Fruit fly (Drosophila melanogaster) whole organism, embryonic: ENCODE measurements around the gene CG1273.

Experiments
- Atf6 ChIP-seq: fragments of 200-800 bp; sonication (Bioruptor generic); IDR thresholded peaks from 2 replicates; pipeline ENCODE4 v1.3.6; 2022; ENCODE audit warnings: missing biosample characterization, missing genetic modification characterization
- B-H2 ChIP-seq: fragments of 200-800 bp; sonication (Bioruptor generic); optimal IDR thresholded peaks from 2 replicates; lab custom pipeline; 2018; ENCODE audit warnings: missing biosample characterization, mild to moderate bottlenecking, missing genetic modification characterization
- BEAF-32 ChIP-seq: fragments of 200-800 bp; sonication (Bioruptor generic); optimal IDR thresholded peaks from 3 replicates; lab custom pipeline; 2017; ENCODE audit warnings: missing biosample characterization, missing genetic modification characterization, mild to moderate bottlenecking, moderate library complexity, missing genetic modification reagents
- CG10366 ChIP-seq: fragments of 200-800 bp; sonication (Bioruptor generic); IDR thresholded peaks from 2 replicates; pipeline ENCODE4 v1.3.6; 2022; ENCODE audit warnings: missing biosample characterization, missing genetic modification characterization
- CG10654 ChIP-seq: fragments of 200-800 bp; sonication (Bioruptor generic); optimal IDR thresholded peaks from 2 replicates; lab custom pipeline; 2016; ENCODE audit warnings: missing biosample characterization, missing genetic modification characterization
- CG10959 ChIP-seq: fragments of 200-800 bp; sonication (Bioruptor generic); IDR thresholded peaks from 2 replicates; pipeline ENCODE4 v1.3.6; 2022; ENCODE audit warnings: missing biosample characterization, missing genetic modification characterization
- CG11085 ChIP-seq: fragments of 200-800 bp; sonication (Bioruptor generic); IDR thresholded peaks from 2 replicates; pipeline ENCODE4 v1.3.6; 2022; ENCODE audit warnings: missing biosample characterization, missing genetic modification characterization
- CG12659 ChIP-seq: fragments of 200-800 bp; sonication (Bioruptor generic); optimal IDR thresholded peaks from 3 replicates; lab custom pipeline; 2017; ENCODE audit warnings: mild to moderate bottlenecking, missing biosample characterization, missing genetic modification reagents, missing genetic modification characterization
- CG15269 ChIP-seq: fragments of 200-800 bp; sonication (Bioruptor generic); optimal IDR thresholded peaks from 2 replicates; lab custom pipeline; 2018; ENCODE audit warnings: missing biosample characterization, mild to moderate bottlenecking, missing genetic modification characterization, moderate library complexity
- CG15601 ChIP-seq: fragments of 200-800 bp; sonication (Bioruptor generic); optimal IDR thresholded peaks from 3 replicates; lab custom pipeline; 2019; ENCODE audit warnings: missing biosample characterization, mild to moderate bottlenecking, missing genetic modification characterization, moderate library complexity
- CG17359 ChIP-seq: fragments of 200-800 bp; sonication (Bioruptor generic); optimal IDR thresholded peaks from 3 replicates; lab custom pipeline; 2018; ENCODE audit warnings: missing biosample characterization, mild to moderate bottlenecking, missing genetic modification characterization, moderate library complexity
- CG2889 ChIP-seq: fragments of 200-800 bp; sonication (Bioruptor generic); IDR thresholded peaks from 3 replicates; pipeline ENCODE4 v1.3.6; 2022; ENCODE audit warnings: missing biosample characterization, missing genetic modification characterization
- CG30431 ChIP-seq: fragments of 200-800 bp; sonication (Bioruptor generic); optimal IDR thresholded peaks from 2 replicates; lab custom pipeline; 2017; ENCODE audit warnings: missing biosample characterization, missing genetic modification characterization
- CG32532 ChIP-seq: fragments of 200-800 bp; sonication (Bioruptor generic); IDR thresholded peaks from 2 replicates; pipeline ENCODE4 v1.3.6; 2022; ENCODE audit warnings: missing biosample characterization, missing genetic modification characterization
- CG6689 ChIP-seq: fragments of 200-800 bp; sonication (Bioruptor generic); IDR thresholded peaks from 2 replicates; pipeline ENCODE4 v1.3.6; 2022; ENCODE audit warnings: missing biosample characterization, missing genetic modification characterization
- CG7357 ChIP-seq: fragments of 200-800 bp; sonication (Bioruptor generic); IDR thresholded peaks from 3 replicates; pipeline ENCODE4 v1.3.6; 2022; ENCODE audit warnings: missing biosample characterization, missing genetic modification characterization
- CG7745 ChIP-seq: fragments of 200-800 bp; sonication (Bioruptor generic); optimal IDR thresholded peaks from 2 replicates; lab custom pipeline; 2018; ENCODE audit warnings: missing biosample characterization, mild to moderate bottlenecking, missing genetic modification characterization, moderate library complexity
- CG8290 ChIP-seq, 3 experiments: fragments of 200-800 bp; sonication (Bioruptor generic); optimal IDR thresholded peaks; 2 replicates each; lab custom pipeline; 2016 to 2019; ENCODE audit warnings: missing biosample characterization in 3 of 3, missing genetic modification characterization in 3 of 3, mild to moderate bottlenecking in 2 of 3, moderate library complexity in 1 of 3
- CG9817 ChIP-seq: fragments of 200-800 bp; sonication (Bioruptor generic); optimal IDR thresholded peaks from 2 replicates; lab custom pipeline; 2018; ENCODE audit warnings: missing biosample characterization, mild to moderate bottlenecking, missing genetic modification characterization, moderate library complexity
- Camta ChIP-seq: fragments of 200-800 bp; sonication (Bioruptor generic); optimal IDR thresholded peaks from 2 replicates; lab custom pipeline; 2016; ENCODE audit warnings: missing biosample characterization, missing genetic modification characterization
- Dad ChIP-seq: fragments of 200-800 bp; sonication (Bioruptor generic); optimal IDR thresholded peaks from 3 replicates; lab custom pipeline; 2016; ENCODE audit warnings: missing biosample characterization, missing genetic modification characterization
- Ets65A ChIP-seq: fragments of 200-800 bp; sonication (Bioruptor generic); peaks from one replicate; lab custom pipeline; 2016; ENCODE audit warnings: missing biosample characterization, missing genetic modification characterization
- Hey ChIP-seq: fragments of 200-800 bp; sonication (Bioruptor generic); optimal IDR thresholded peaks from 3 replicates; lab custom pipeline; 2018; ENCODE audit warnings: missing biosample characterization, mild to moderate bottlenecking, missing genetic modification characterization
- HmgD ChIP-seq: fragments of 200-800 bp; sonication (Bioruptor generic); optimal IDR thresholded peaks from 3 replicates; lab custom pipeline; 2016; ENCODE audit warnings: missing biosample characterization, missing genetic modification characterization
- NC2β ChIP-seq: fragments of 200-800 bp; sonication (Bioruptor generic); optimal IDR thresholded peaks from 2 replicates; lab custom pipeline; 2016; ENCODE audit warnings: missing biosample characterization, missing genetic modification characterization
- NFAT ChIP-seq: fragments of 200-800 bp; sonication (Bioruptor generic); IDR thresholded peaks from 2 replicates; pipeline ENCODE4 v1.3.6; 2022; ENCODE audit warnings: missing biosample characterization, missing genetic modification characterization
- Pdp1 ChIP-seq, 2 experiments: fragments of 200-800 bp; sonication (Bioruptor generic); optimal IDR thresholded peaks; 3 replicates each; lab custom pipeline; 2016; ENCODE audit warnings: missing biosample characterization in 2 of 2, missing genetic modification characterization in 2 of 2, mild to moderate bottlenecking in 1 of 2, moderate library complexity in 1 of 2
- Six4 ChIP-seq: fragments of 200-800 bp; sonication (Bioruptor generic); optimal IDR thresholded peaks from 2 replicates; lab custom pipeline; 2016; ENCODE audit warnings: missing biosample characterization, missing genetic modification characterization
- Spps ChIP-seq: fragments of 200-800 bp; sonication (Bioruptor generic); optimal IDR thresholded peaks from 2 replicates; lab custom pipeline; 2018; ENCODE audit warnings: missing biosample characterization, mild to moderate bottlenecking, missing genetic modification characterization
- abd-A ChIP-seq: fragments of 200-800 bp; sonication (Bioruptor generic); optimal IDR thresholded peaks from 3 replicates; lab custom pipeline; 2019; ENCODE audit warnings: missing biosample characterization, mild to moderate bottlenecking, missing genetic modification characterization, moderate library complexity
- ac ChIP-seq: fragments of 200-800 bp; sonication (Bioruptor generic); optimal IDR thresholded peaks from 3 replicates; lab custom pipeline; 2017; ENCODE audit warnings: missing biosample characterization, mild to moderate bottlenecking, missing genetic modification characterization
- amos ChIP-seq: fragments of 200-800 bp; sonication (Bioruptor generic); IDR thresholded peaks from 2 replicates; pipeline ENCODE4 v1.3.6; 2022; ENCODE audit warnings: missing biosample characterization, missing genetic modification characterization; ENCODE audit not compliant: partially characterized antibody
- cad ChIP-seq: fragments of >200 bp; optimal IDR thresholded peaks from 2 replicates; lab custom pipeline; 2017; ENCODE audit warnings: missing biosample characterization, missing genetic modification characterization
- cato ChIP-seq: fragments of 200-800 bp; sonication (Bioruptor generic); optimal IDR thresholded peaks from 2 replicates; lab custom pipeline; 2016; ENCODE audit warnings: missing biosample characterization, missing genetic modification characterization, borderline replicate concordance
- chif ChIP-seq, 2 experiments: fragments of 200-800 bp; sonication (Bioruptor generic); optimal IDR thresholded peaks; 3 replicates each; lab custom pipeline; 2016; ENCODE audit warnings: missing biosample characterization in 2 of 2, missing genetic modification characterization in 2 of 2
- chn ChIP-seq: fragments of 200-800 bp; sonication (Bioruptor generic); optimal IDR thresholded peaks from 2 replicates; lab custom pipeline; 2016; ENCODE audit warnings: missing biosample characterization, missing genetic modification characterization
- crc ChIP-seq: fragments of 200-800 bp; sonication (Bioruptor generic); optimal IDR thresholded peaks from 2 replicates; lab custom pipeline; 2016; ENCODE audit warnings: missing biosample characterization, missing genetic modification characterization
- dmrt11E ChIP-seq: fragments of 200-800 bp; sonication (Bioruptor generic); optimal IDR thresholded peaks from 3 replicates; lab custom pipeline; 2018; ENCODE audit warnings: missing biosample characterization, mild to moderate bottlenecking, missing genetic modification characterization, moderate library complexity
- dpn ChIP-seq, 2 experiments: fragments of 200-800 bp; sonication (Bioruptor generic); optimal IDR thresholded peaks; 3 replicates each; lab custom pipeline; 2016; ENCODE audit warnings: missing biosample characterization in 2 of 2, missing genetic modification characterization in 2 of 2
- kah ChIP-seq: fragments of 200-800 bp; sonication (Bioruptor generic); optimal IDR thresholded peaks from 2 replicates; lab custom pipeline; 2018; ENCODE audit warnings: missing biosample characterization, mild to moderate bottlenecking, missing genetic modification characterization
- onecut ChIP-seq: fragments of 200-800 bp; sonication (Bioruptor generic); IDR thresholded peaks from 2 replicates; pipeline ENCODE4 v1.3.6; 2022; ENCODE audit warnings: missing biosample characterization, missing genetic modification characterization
- otp ChIP-seq: fragments of 200-800 bp; sonication (Bioruptor generic); IDR thresholded peaks from 3 replicates; pipeline ENCODE4, ENCODE4 v1.3.6; 2022; ENCODE audit warnings: missing biosample characterization, missing genetic modification characterization
- prd ChIP-seq, 3 experiments: fragments of >200 bp in 2 of 3; fragments of 200-800 bp in 1 of 3; sonication (Bioruptor generic) in 1 of 3; optimal IDR thresholded peaks in 2 of 3; IDR thresholded peaks in 1 of 3; 2 replicates in 2 of 3; 3 replicates in 1 of 3; pipeline versions ENCODE4 v1.3.6 to Lab custom; 2017 to 2022; ENCODE audit warnings: missing biosample characterization in 1 of 3, missing genetic modification characterization in 1 of 3
- pzg ChIP-seq: fragments of 200-800 bp; sonication (Bioruptor generic); optimal IDR thresholded peaks from 3 replicates; lab custom pipeline; 2018; ENCODE audit warnings: missing biosample characterization, mild to moderate bottlenecking, missing genetic modification characterization, moderate library complexity
- sna ChIP-seq: fragments of 200-800 bp; sonication (Bioruptor generic); IDR thresholded peaks from 2 replicates; pipeline ENCODE4 v1.3.6; 2022; ENCODE audit warnings: missing biosample characterization, missing genetic modification characterization; ENCODE audit not compliant: partially characterized antibody
- tin ChIP-seq: fragments of 200-800 bp; sonication (Bioruptor generic); optimal IDR thresholded peaks from 3 replicates; lab custom pipeline; 2016; ENCODE audit warnings: missing biosample characterization, missing genetic modification characterization
- tll ChIP-seq, 2 experiments: fragments of 200-800 bp in 1 of 2; fragments of >200 bp in 1 of 2; sonication (Bioruptor generic) in 1 of 2; optimal IDR thresholded peaks; 2 replicates each; lab custom pipeline; 2017 to 2019; ENCODE audit warnings: missing biosample characterization in 2 of 2, missing genetic modification characterization in 2 of 2, mild to moderate bottlenecking in 1 of 2, moderate library complexity in 1 of 2
- tx ChIP-seq: fragments of 200-800 bp; sonication (Bioruptor generic); optimal IDR thresholded peaks from 2 replicates; lab custom pipeline; 2016; ENCODE audit warnings: missing biosample characterization, missing genetic modification characterization
- zen ChIP-seq: fragments of 200-800 bp; sonication (Bioruptor generic); optimal IDR thresholded peaks from 3 replicates; lab custom pipeline; 2018; ENCODE audit warnings: missing biosample characterization, mild to moderate bottlenecking, missing genetic modification characterization, moderate library complexity

Gene CG1273

dm6 chr3L:4272167-4272773, 8.8 kb downstream of the CG1273 start (continued):
- TF ChIP-seq CG9817 (tag; lab: Kevin White, UChicago) (no peak), Spps (tag; lab: Kevin White, UChicago) (peak; percentile 24), Atf6 (GFP tag; lab: Robert Waterston, UW) (no peak), CG10366 (GFP tag; lab: Robert Waterston, UW) (no peak), crc (no peak), cad (GFP tag; lab: Kevin White, UChicago) (no peak), otp (GFP tag; lab: Robert Waterston, UW) (peak; percentile 59; the same call in 1 of the 3 replicates), BEAF-32 (GFP tag; lab: Kevin White, UChicago) (no peak), CG8290 (GFP tag; optimal IDR thresholded peaks at IDR 0.05; lab: Kevin White, UChicago) (peak; percentile 43), CG8290 (tag; optimal IDR thresholded peaks at IDR 0.05; lab: Kevin White, UChicago) (peak in 1 of 2 experiments; percentile 16), zen (peak; percentile 13), Six4 (GFP tag; lab: Kevin White, UChicago) (no peak), tin (no peak), abd-A (tag; lab: Kevin White, UChicago) (no peak), tx (GFP tag; lab: Kevin White, UChicago) (no peak), CG17359 (tag; lab: Kevin White, UChicago) (peak; percentile 18), ac (GFP tag; lab: Kevin White, UChicago) (peak; percentile 58), amos (GFP tag; lab: Robert Waterston, UW) (no peak), CG30431 (GFP tag; lab: Kevin White, UChicago) (no peak), Pdp1 (GFP tag; optimal IDR thresholded peaks at IDR 0.05; lab: Kevin White, UChicago) (peak in 1 of 2 experiments; percentile 33), Hey (tag; lab: Kevin White, UChicago) (no peak), B-H2 (GFP tag; lab: Kevin White, UChicago) (no peak), chif (GFP tag; optimal IDR thresholded peaks at IDR 0.05; lab: Kevin White, UChicago) (peak in 1 of 2 experiments; percentile 6), CG15601 (peak; percentile 86), CG6689 (GFP tag; lab: Robert Waterston, UW) (0 out of 2 replicates have a peak, but pooled peaks have one; percentile 14), pzg (GFP tag; lab: Kevin White, UChicago) (no peak), CG7357 (GFP tag; lab: Robert Waterston, UW) (no peak), NC2β (GFP tag; lab: Kevin White, UChicago) (peak; percentile 7), chn (GFP tag; lab: Kevin White, UChicago) (no peak), Camta (GFP tag; lab: Kevin White, UChicago) (no peak), Ets65A (GFP tag; lab: Kevin White, UChicago) (no peak), Dad (GFP tag; lab: Kevin White, UChicago) (no peak), tll (GFP tag; optimal IDR thresholded peaks at IDR 0.05; lab: Kevin White, UChicago) (no peak), dmrt11E (tag; lab: Kevin White, UChicago) (peak; percentile 54), dpn (GFP tag; optimal IDR thresholded peaks at IDR 0.05; lab: Kevin White, UChicago) (no peak), HmgD (GFP tag; lab: Kevin White, UChicago) (no peak), kah (no peak), prd (optimal IDR thresholded peaks at IDR 0.05; lab: Kevin White, UChicago) (no peak), prd (GFP tag; IDR thresholded peaks at IDR 0.05; lab: Robert Waterston, UW) (0 out of 3 replicates have a peak, but pooled peaks have one; percentile 7), CG15269 (tag; lab: Kevin White, UChicago) (no peak), cato (no peak), CG10654 (no peak), sna (GFP tag; lab: Robert Waterston, UW) (no peak), CG7745 (tag; lab: Kevin White, UChicago) (peak; percentile 43), CG11085 (no peak), CG10959 (GFP tag; lab: Robert Waterston, UW) (no peak), CG2889 (no peak), CG12659 (GFP tag; lab: Kevin White, UChicago) (no peak), onecut (GFP tag; lab: Robert Waterston, UW) (peak; percentile 31; the same call in 1 of the 2 replicates), CG32532 (no peak), NFAT (GFP tag; lab: Robert Waterston, UW) (no peak)
